Worm (Caenorhabditis elegans) whole organism, L3 larva: ENCODE results near the gene bath-10.

Experiments used
- ceh-28 ChIP-seq: fragments of 150-350 bp; optimal IDR thresholded peaks from 2 replicates; lab custom pipeline; 2014; ENCODE audit warnings: missing biosample characterization, missing genetic modification reagents, missing genetic modification characterization
- daf-12 ChIP-seq: fragments of 150-350 bp; optimal IDR thresholded peaks from 2 replicates; lab custom pipeline; 2014; ENCODE audit warnings: missing biosample characterization, missing genetic modification reagents, missing genetic modification characterization
- elt-3 ChIP-seq, 3 experiments: fragments of 150-350 bp in 1 of 3; sonication (generic microtip) in 2 of 3; optimal IDR thresholded peaks; 2 replicates in 2 of 3; 4 replicates in 1 of 3; lab custom pipeline; 2014 to 2017; ENCODE audit warnings: missing biosample characterization in 3 of 3, missing genetic modification characterization in 3 of 3
- eor-1 ChIP-seq, 2 experiments: fragments of 150-350 bp; optimal IDR thresholded peaks; 2 replicates each; lab custom pipeline; 2014 to 2018; ENCODE audit warnings: missing biosample characterization in 2 of 2, missing genetic modification characterization in 2 of 2
- mml-1 ChIP-seq: fragments of 150-350 bp; sonication (generic microtip); optimal IDR thresholded peaks from 3 replicates; lab custom pipeline; 2014; ENCODE audit warnings: missing biosample characterization, missing genetic modification characterization
- nhr-77 ChIP-seq: fragments of 150-350 bp; optimal IDR thresholded peaks from 2 replicates; lab custom pipeline; 2014; ENCODE audit warnings: missing biosample characterization, missing genetic modification characterization
- pqm-1 ChIP-seq: fragments of 150-350 bp; optimal IDR thresholded peaks from 2 replicates; lab custom pipeline; 2017; ENCODE audit warnings: missing biosample characterization, missing genetic modification characterization, inconsistent platforms
- snpc-4 ChIP-seq: fragments of 150-350 bp; optimal IDR thresholded peaks from 2 replicates; lab custom pipeline; 2014; ENCODE audit warnings: missing biosample characterization, missing genetic modification characterization
- unc-62 ChIP-seq: fragments of 150-350 bp; sonication (generic microtip); optimal IDR thresholded peaks from 4 replicates; lab custom pipeline; 2014; ENCODE audit warnings: missing biosample characterization, missing genetic modification reagents, missing genetic modification characterization

bath-10 gene

DNA sequence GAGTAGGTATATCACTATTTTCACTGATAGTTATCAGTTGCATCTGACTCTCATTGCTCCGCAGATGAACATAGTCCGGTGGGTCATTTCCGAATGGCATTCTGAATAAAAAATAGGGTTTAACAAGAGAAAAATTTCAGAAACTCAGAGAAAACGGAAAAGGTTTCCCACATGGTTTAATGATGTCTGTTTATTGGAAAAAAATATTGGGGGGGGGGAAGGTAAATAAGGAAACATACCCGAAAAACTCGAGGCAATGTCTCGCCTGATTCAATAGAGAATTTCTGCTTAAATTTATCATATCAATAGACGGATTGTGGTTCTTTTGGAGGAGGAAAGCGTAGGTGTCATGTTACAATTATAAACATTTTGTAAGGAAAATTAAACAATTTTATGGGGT lies 50.6 kb downstream of the bath-10 start, which contains the start of gene nep-11:
nep-11 (minus strand) TSS at position 101 of the 400 bp plus-strand sequence.
- no peak for TF ChIP-seq ceh-28 (tag; lab: Kevin White, UChicago)
- TF ChIP-seq nhr-77: no peak
- TF ChIP-seq eor-1 (tag; optimal IDR thresholded peaks at IDR 0.05; lab: Kevin White, UChicago): no peak
- no peak for TF ChIP-seq elt-3 (tag; optimal IDR thresholded peaks at IDR 0.05; lab: Kevin White, UChicago)
- no peak for TF ChIP-seq unc-62 (GFP tag; lab: Kevin White, UChicago)
- no peak for TF ChIP-seq daf-12 (tag; lab: Kevin White, UChicago)
- no peak for TF ChIP-seq snpc-4 (tag; lab: Kevin White, UChicago)
- TF ChIP-seq mml-1: no peak
- TF ChIP-seq pqm-1 (tag; lab: Kevin White, UChicago): no peak
